Fruit fly (Drosophila melanogaster) whole organism, embryonic: Measurements from ENCODE around the gene CG31178.

Experiments
- Adf1 ChIP-seq: fragments of 200-800 bp; sonication (Bioruptor generic); IDR thresholded peaks from 2 replicates; pipeline ENCODE4 v1.3.6; 2022; ENCODE audit warnings: missing biosample characterization, missing genetic modification characterization
- Antp ChIP-seq: fragments of 200-800 bp; sonication (Bioruptor generic); optimal IDR thresholded peaks from 3 replicates; lab custom pipeline; 2016; ENCODE audit warnings: missing biosample characterization, missing genetic modification characterization
- Atf3 ChIP-seq: fragments of 200-800 bp; sonication (Bioruptor generic); optimal IDR thresholded peaks from 3 replicates; lab custom pipeline; 2016; ENCODE audit warnings: missing biosample characterization, missing genetic modification characterization
- Atf6 ChIP-seq: fragments of 200-800 bp; sonication (Bioruptor generic); IDR thresholded peaks from 2 replicates; pipeline ENCODE4 v1.3.6; 2022; ENCODE audit warnings: missing biosample characterization, missing genetic modification characterization
- B-H1 ChIP-seq: fragments of 200-800 bp; sonication (Bioruptor generic); IDR thresholded peaks from 3 replicates; pipeline ENCODE4 v1.3.6; 2022; ENCODE audit warnings: missing biosample characterization, missing genetic modification characterization
- BEAF-32 ChIP-seq: fragments of 200-800 bp; sonication (Bioruptor generic); optimal IDR thresholded peaks from 3 replicates; lab custom pipeline; 2017; ENCODE audit warnings: missing biosample characterization, missing genetic modification characterization, mild to moderate bottlenecking, moderate library complexity, missing genetic modification reagents
- BtbVII ChIP-seq: fragments of 200-800 bp; sonication (Bioruptor generic); optimal IDR thresholded peaks from 3 replicates; lab custom pipeline; 2017; ENCODE audit warnings: missing biosample characterization, mild to moderate bottlenecking, missing genetic modification characterization
- CG10209 ChIP-seq: fragments of 200-800 bp; sonication (Bioruptor generic); optimal IDR thresholded peaks from 3 replicates; lab custom pipeline; 2017; ENCODE audit warnings: missing biosample characterization, mild to moderate bottlenecking, missing genetic modification characterization, missing genetic modification reagents
- CG10565 ChIP-seq: fragments of 200-800 bp; sonication (Bioruptor generic); optimal IDR thresholded peaks from 3 replicates; lab custom pipeline; 2016; ENCODE audit warnings: missing biosample characterization, mild to moderate bottlenecking, missing genetic modification characterization
- CG11085 ChIP-seq: fragments of 200-800 bp; sonication (Bioruptor generic); IDR thresholded peaks from 2 replicates; pipeline ENCODE4 v1.3.6; 2022; ENCODE audit warnings: missing biosample characterization, missing genetic modification characterization
- CG12391 ChIP-seq: fragments of 200-800 bp; sonication (Bioruptor generic); optimal IDR thresholded peaks from 3 replicates; lab custom pipeline; 2018; ENCODE audit warnings: missing biosample characterization, mild to moderate bottlenecking, missing genetic modification characterization, moderate library complexity
- CG12744 ChIP-seq: fragments of 200-800 bp; sonication (Bioruptor generic); optimal IDR thresholded peaks from 2 replicates; lab custom pipeline; 2016; ENCODE audit warnings: missing biosample characterization, missing genetic modification characterization
- CG14014 ChIP-seq: fragments of 200-800 bp; sonication (Bioruptor generic); IDR thresholded peaks from 2 replicates; pipeline ENCODE4 v1.3.6; 2022; ENCODE audit warnings: missing biosample characterization, missing genetic modification characterization
- CG1602 ChIP-seq: fragments of 200-800 bp; sonication (Bioruptor generic); optimal IDR thresholded peaks from 3 replicates; lab custom pipeline; 2016; ENCODE audit warnings: missing biosample characterization, missing genetic modification characterization
- CG17829 ChIP-seq: fragments of 200-800 bp; optimal IDR thresholded peaks from 2 replicates; lab custom pipeline; 2019; ENCODE audit warnings: missing biosample characterization, mild to moderate bottlenecking, missing genetic modification characterization, moderate library complexity
- CG3065 ChIP-seq: fragments of 200-800 bp; sonication (Bioruptor generic); optimal IDR thresholded peaks from 2 replicates; lab custom pipeline; 2016; ENCODE audit warnings: missing biosample characterization, missing genetic modification characterization
- CG34422 ChIP-seq: fragments of 200-800 bp; sonication (Bioruptor generic); IDR thresholded peaks from 3 replicates; pipeline ENCODE4 v1.3.6; 2022; ENCODE audit warnings: missing biosample characterization, missing genetic modification characterization
- CG5953 ChIP-seq: fragments of 200-800 bp; sonication (Bioruptor generic); IDR thresholded peaks from 2 replicates; pipeline ENCODE4 v1.3.6; 2022; ENCODE audit warnings: missing biosample characterization, missing genetic modification characterization
- CG7786 ChIP-seq: fragments of 200-800 bp; sonication (Bioruptor generic); optimal IDR thresholded peaks from 2 replicates; lab custom pipeline; 2016; ENCODE audit warnings: missing biosample characterization, missing genetic modification characterization
- CG8089 ChIP-seq: fragments of 200-800 bp; sonication (Bioruptor generic); optimal IDR thresholded peaks from 3 replicates; lab custom pipeline; 2016; ENCODE audit warnings: missing biosample characterization, missing genetic modification characterization
- CG8388 ChIP-seq: fragments of 200-800 bp; sonication (Bioruptor generic); optimal IDR thresholded peaks from 2 replicates; lab custom pipeline; 2019; ENCODE audit warnings: missing biosample characterization, mild to moderate bottlenecking, missing genetic modification characterization, moderate library complexity
- CG9727 ChIP-seq: fragments of 200-800 bp; sonication (Bioruptor generic); optimal IDR thresholded peaks from 3 replicates; lab custom pipeline; 2017; ENCODE audit warnings: missing biosample characterization, mild to moderate bottlenecking, missing genetic modification characterization
- Eip74EF ChIP-seq, 2 experiments: fragments of 200-800 bp in 1 of 2; fragments of >200 bp in 1 of 2; sonication (Bioruptor generic) in 1 of 2; optimal IDR thresholded peaks; 2 replicates each; lab custom pipeline; 2017 to 2019; ENCODE audit warnings: missing biosample characterization in 2 of 2, missing genetic modification characterization in 2 of 2, mild to moderate bottlenecking in 1 of 2, moderate library complexity in 1 of 2
- HLH4C ChIP-seq: fragments of 200-800 bp; sonication (Bioruptor generic); IDR thresholded peaks from 3 replicates; pipeline ENCODE4 v1.3.6; 2022; ENCODE audit warnings: missing biosample characterization, missing genetic modification characterization; ENCODE audit not compliant: partially characterized antibody
- Hr3 ChIP-seq: fragments of 200-800 bp; sonication (Bioruptor generic); optimal IDR thresholded peaks from 3 replicates; lab custom pipeline; 2016; ENCODE audit warnings: missing biosample characterization, missing genetic modification characterization
- Lhr ChIP-seq: fragments of 200-800 bp; sonication (Bioruptor generic); optimal IDR thresholded peaks from 3 replicates; lab custom pipeline; 2017; ENCODE audit warnings: mild to moderate bottlenecking, missing biosample characterization, missing genetic modification reagents, missing genetic modification characterization
- Mrtf ChIP-seq: fragments of 200-800 bp; sonication (Bioruptor generic); IDR thresholded peaks from 3 replicates; pipeline ENCODE4 v1.3.6; 2022; ENCODE audit warnings: missing biosample characterization, missing genetic modification characterization
- NC2β ChIP-seq: fragments of 200-800 bp; sonication (Bioruptor generic); optimal IDR thresholded peaks from 2 replicates; lab custom pipeline; 2016; ENCODE audit warnings: missing biosample characterization, missing genetic modification characterization
- NFAT ChIP-seq: fragments of 200-800 bp; sonication (Bioruptor generic); IDR thresholded peaks from 2 replicates; pipeline ENCODE4 v1.3.6; 2022; ENCODE audit warnings: missing biosample characterization, missing genetic modification characterization
- Neu2 ChIP-seq: fragments of 200-800 bp; sonication (Bioruptor generic); optimal IDR thresholded peaks from 3 replicates; lab custom pipeline; 2016; ENCODE audit warnings: missing biosample characterization, missing genetic modification characterization, borderline replicate concordance
- Nf-YB ChIP-seq: fragments of 200-800 bp; sonication (Bioruptor generic); optimal IDR thresholded peaks from 3 replicates; lab custom pipeline; 2019; ENCODE audit warnings: missing biosample characterization, mild to moderate bottlenecking, missing genetic modification characterization, moderate library complexity
- Poxn ChIP-seq: fragments of 200-800 bp; sonication (Bioruptor generic); IDR thresholded peaks from 2 replicates; pipeline ENCODE4 v1.3.6; 2022; ENCODE audit warnings: missing biosample characterization, missing genetic modification characterization
- Ptx1 ChIP-seq: fragments of 200-800 bp; sonication (Bioruptor generic); IDR thresholded peaks from 2 replicates; pipeline ENCODE4 v1.3.6; 2022; ENCODE audit warnings: missing biosample characterization, missing genetic modification characterization
- Sox102F ChIP-seq: fragments of 200-800 bp; sonication (Bioruptor generic); optimal IDR thresholded peaks from 2 replicates; lab custom pipeline; 2018; ENCODE audit warnings: missing biosample characterization, mild to moderate bottlenecking, missing genetic modification characterization, moderate library complexity
- Spps ChIP-seq: fragments of 200-800 bp; sonication (Bioruptor generic); optimal IDR thresholded peaks from 2 replicates; lab custom pipeline; 2018; ENCODE audit warnings: missing biosample characterization, mild to moderate bottlenecking, missing genetic modification characterization
- bigmax ChIP-seq: fragments of 200-800 bp; sonication (Bioruptor generic); optimal IDR thresholded peaks from 2 replicates; lab custom pipeline; 2018; ENCODE audit warnings: missing biosample characterization, mild to moderate bottlenecking, missing genetic modification characterization
- chm ChIP-seq: fragments of 200-800 bp; sonication (Bioruptor generic); IDR thresholded peaks from 2 replicates; pipeline ENCODE4 v1.3.6; 2022; ENCODE audit warnings: missing biosample characterization, missing genetic modification characterization
- dm ChIP-seq: fragments of 200-800 bp; sonication (Bioruptor generic); optimal IDR thresholded peaks from 3 replicates; lab custom pipeline; 2016; ENCODE audit warnings: missing biosample characterization, missing genetic modification characterization
- dmrt11E ChIP-seq: fragments of 200-800 bp; sonication (Bioruptor generic); optimal IDR thresholded peaks from 3 replicates; lab custom pipeline; 2018; ENCODE audit warnings: missing biosample characterization, mild to moderate bottlenecking, missing genetic modification characterization, moderate library complexity
- eve ChIP-seq, 2 experiments: fragments of >200 bp; optimal IDR thresholded peaks; 2 replicates each; lab custom pipeline; 2017; ENCODE audit warnings: missing biosample characterization in 2 of 2, missing genetic modification characterization in 2 of 2
- fd3F ChIP-seq: fragments of 200-800 bp; sonication (Bioruptor generic); optimal IDR thresholded peaks from 2 replicates; lab custom pipeline; 2018; ENCODE audit warnings: missing biosample characterization, mild to moderate bottlenecking, missing genetic modification characterization, moderate library complexity
- fd96Cb ChIP-seq: fragments of 200-800 bp; sonication (Bioruptor generic); optimal IDR thresholded peaks from 2 replicates; lab custom pipeline; 2018; ENCODE audit warnings: missing biosample characterization, mild to moderate bottlenecking, missing genetic modification characterization, moderate library complexity
- gro ChIP-seq: fragments of 200-800 bp; sonication (Bioruptor generic); optimal IDR thresholded peaks from 2 replicates; lab custom pipeline; 2016; ENCODE audit warnings: missing biosample characterization, missing genetic modification characterization
- ind ChIP-seq: fragments of 200-800 bp; sonication (Bioruptor generic); optimal IDR thresholded peaks from 3 replicates; lab custom pipeline; 2016; ENCODE audit warnings: missing biosample characterization, missing genetic modification characterization
- jing ChIP-seq: fragments of 200-800 bp; sonication (Bioruptor generic); optimal IDR thresholded peaks from 2 replicates; lab custom pipeline; 2018; ENCODE audit warnings: missing biosample characterization, mild to moderate bottlenecking, missing genetic modification characterization
- nau ChIP-seq: fragments of 200-800 bp; sonication (Bioruptor generic); optimal IDR thresholded peaks from 3 replicates; lab custom pipeline; 2017; ENCODE audit warnings: missing biosample characterization, mild to moderate bottlenecking, missing genetic modification characterization, missing genetic modification reagents
- row ChIP-seq: fragments of 200-800 bp; sonication (Bioruptor generic); IDR thresholded peaks from 3 replicates; pipeline ENCODE4 v1.3.6; 2022; ENCODE audit warnings: missing biosample characterization, missing genetic modification characterization
- sens-2 ChIP-seq: fragments of 200-800 bp; sonication (Bioruptor generic); IDR thresholded peaks from 2 replicates; pipeline ENCODE4 v1.3.6; 2022; ENCODE audit warnings: missing biosample characterization, missing genetic modification characterization
- sob ChIP-seq: fragments of 200-800 bp; sonication (Bioruptor generic); IDR thresholded peaks from 2 replicates; pipeline ENCODE4 v1.3.6; 2022; ENCODE audit warnings: missing biosample characterization, missing genetic modification characterization
- tio ChIP-seq: fragments of 200-800 bp; sonication (Bioruptor generic); optimal IDR thresholded peaks from 2 replicates; lab custom pipeline; 2017; ENCODE audit warnings: missing biosample characterization, missing genetic modification characterization, inconsistent platforms
- trem ChIP-seq: fragments of 200-800 bp; optimal IDR thresholded peaks from 3 replicates; lab custom pipeline; 2019; ENCODE audit warnings: missing biosample characterization, mild to moderate bottlenecking, missing genetic modification characterization, moderate library complexity
- tx ChIP-seq: fragments of 200-800 bp; sonication (Bioruptor generic); optimal IDR thresholded peaks from 2 replicates; lab custom pipeline; 2016; ENCODE audit warnings: missing biosample characterization, missing genetic modification characterization

CG31178 gene

DNA sequence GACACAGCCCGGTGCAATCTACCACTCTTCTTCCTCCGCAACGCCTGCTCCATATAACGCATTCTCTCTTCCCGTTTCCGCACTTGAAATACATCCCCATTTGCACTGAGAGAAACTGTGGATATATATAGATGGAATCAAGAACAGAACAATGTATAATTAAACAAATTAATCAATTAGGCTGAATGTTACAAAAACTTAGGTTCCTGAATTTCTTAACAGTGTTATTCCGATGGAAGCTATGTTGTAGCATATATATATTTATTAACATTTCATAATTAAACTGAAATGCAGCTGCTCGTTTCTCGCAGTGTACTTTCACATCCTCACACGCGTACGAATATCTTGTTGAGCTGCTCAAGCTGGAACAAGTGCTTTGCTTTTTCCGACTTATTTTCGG lies 14.0 kb upstream of the CG31178 start (continued):
- TF ChIP-seq sob (GFP tag; lab: Robert Waterston, UW) (no peak), CG12391 (tag; lab: Kevin White, UChicago) (peak; percentile 61), nau (GFP tag; lab: Kevin White, UChicago) (no peak), Poxn (GFP tag; lab: Robert Waterston, UW) (no peak), CG8388 (peak; percentile 62), CG8089 (no peak), BtbVII (GFP tag; lab: Kevin White, UChicago) (no peak), chm (GFP tag; lab: Robert Waterston, UW) (no peak), CG7786 (GFP tag; lab: Kevin White, UChicago) (no peak), CG9727 (GFP tag; lab: Kevin White, UChicago) (peak; percentile 63), CG14014 (GFP tag; lab: Robert Waterston, UW) (no peak), NFAT (GFP tag; lab: Robert Waterston, UW) (no peak), Eip74EF (GFP tag; optimal IDR thresholded peaks at IDR 0.05; lab: Kevin White, UChicago) (peak in 1 of 2 experiments; percentile 37), Mrtf (GFP tag; lab: Robert Waterston, UW) (no peak), sens-2 (GFP tag; lab: Robert Waterston, UW) (peak; percentile 71), CG34422 (GFP tag; lab: Robert Waterston, UW) (0 out of 3 replicates have a peak, but pooled peaks have one; percentile 37), Adf1 (GFP tag; lab: Robert Waterston, UW) (no peak), eve (GFP tag; optimal IDR thresholded peaks at IDR 0.05; lab: Kevin White, UChicago) (peak in 1 of 2 experiments; percentile 70), BEAF-32 (GFP tag; lab: Kevin White, UChicago) (no peak), trem (tag; lab: Kevin White, UChicago) (peak; percentile 46), row (GFP tag; lab: Robert Waterston, UW) (peak; percentile 64), jing (peak; percentile 27), CG1602 (peak; percentile 32), Hr3 (peak; percentile 26), Ptx1 (GFP tag; lab: Robert Waterston, UW) (peak; percentile 42; the same call in 1 of the 2 replicates), CG10209 (GFP tag; lab: Kevin White, UChicago) (peak; percentile 41), ind (GFP tag; lab: Kevin White, UChicago) (peak; percentile 1), dm (GFP tag; lab: Kevin White, UChicago) (no peak), Spps (tag; lab: Kevin White, UChicago) (peak; percentile 37), tio (GFP tag; lab: Kevin White, UChicago) (peak; percentile 54), CG11085 (GFP tag; lab: Robert Waterston, UW) (no peak), CG12744 (GFP tag; lab: Kevin White, UChicago) (no peak), Atf3 (no peak), CG10565 (no peak), Atf6 (GFP tag; lab: Robert Waterston, UW) (no peak), tx (peak; percentile 36), Nf-YB (peak; percentile 12), CG5953 (GFP tag; lab: Robert Waterston, UW) (no peak), B-H1 (GFP tag; lab: Robert Waterston, UW) (no peak), HLH4C (GFP tag; lab: Robert Waterston, UW) (no peak), gro (GFP tag; lab: Kevin White, UChicago) (no peak), NC2β (peak; percentile 47), Neu2 (GFP tag; lab: Kevin White, UChicago) (no peak), bigmax (no peak), CG17829 (tag; lab: Kevin White, UChicago) (peak; percentile 79), Sox102F (GFP tag; lab: Kevin White, UChicago) (peak; percentile 57), CG3065 (no peak), fd96Cb (peak; percentile 23), fd3F (no peak), Antp (GFP tag; lab: Kevin White, UChicago) (peak; percentile 18), Lhr (GFP tag; lab: Kevin White, UChicago) (peak; percentile 8), dmrt11E (peak; percentile 85)
